Fruit fly (Drosophila melanogaster) S2 (cell line): Measurements from ENCODE around the gene CG13023.
"Not testable (repeated sequence)": the region's sequence is repeated elsewhere in the genome, so short reads cannot be mapped to it uniquely, and the experiment has no call there.

Experiments used
- CG8478 ChIP-seq: fragments of >200 bp; optimal IDR thresholded peaks from 2 replicates; lab custom pipeline; 2018
- CTCF ChIP-seq, 2 experiments: fragments of >200 bp; optimal IDR thresholded peaks; 2 replicates each; lab custom pipeline; 2018

Gene CG13023

dm6 chr3L:16927375-16927774, at the start of gene CG13023:
Gene CG13023, minus strand, starts transcription at chr3L:16927434.
- TF ChIP-seq CG8478 (lab: Kevin White, UChicago) (no peak), CTCF (optimal IDR thresholded peaks at IDR 0.05; lab: Kevin White, UChicago) (no peak)

- TF ChIP-seq CTCF (optimal IDR thresholded peaks at IDR 0.05; lab: Kevin White, UChicago) = no peak
- TF ChIP-seq CG8478 (lab: Kevin White, UChicago) = no peak
These were observed 48.6 kb upstream of the CG13023 start for dm6 chr3L:16975638-16976528.

dm6 chr3L:16974645-16975151, 47.5 kb upstream of the CG13023 start:
- no peak for TF ChIP-seq CG8478 (lab: Kevin White, UChicago)
- TF ChIP-seq CTCF (optimal IDR thresholded peaks at IDR 0.05; lab: Kevin White, UChicago) = no peak

dm6 chr3L:16971611-16972359, 44.6 kb upstream of the CG13023 start:
- TF ChIP-seq CTCF (optimal IDR thresholded peaks at IDR 0.05; lab: Kevin White, UChicago) = no peak
- TF ChIP-seq CG8478 (lab: Kevin White, UChicago) = no peak

- TF ChIP-seq CG8478 (lab: Kevin White, UChicago) (no peak), CTCF (optimal IDR thresholded peaks at IDR 0.05; lab: Kevin White, UChicago) (no peak)
These were observed 42.4 kb upstream of the CG13023 start, which contains the start of gene Exn for dm6 chr3L:16969652-16970109. Gene Exn, plus strand, starts transcription at chr3L:16970013.

- TF ChIP-seq CTCF (optimal IDR thresholded peaks at IDR 0.05; lab: Kevin White, UChicago) (no peak), CG8478 (lab: Kevin White, UChicago) (no peak)
These were observed 31.3 kb upstream of the CG13023 start for dm6 chr3L:16958397-16959080.

- TF ChIP-seq CTCF (optimal IDR thresholded peaks at IDR 0.05; lab: Kevin White, UChicago) = no peak
- no peak for TF ChIP-seq CG8478 (lab: Kevin White, UChicago)
These were observed 30.5 kb upstream of the CG13023 start, which contains the start of gene Cpr73D for dm6 chr3L:16957534-16958396. Gene Cpr73D, minus strand, starts transcription at chr3L:16957689.

dm6 chr3L:16956768-16957533, 29.7 kb upstream of the CG13023 start:
- no peak for TF ChIP-seq CG8478 (lab: Kevin White, UChicago)
- TF ChIP-seq CTCF (optimal IDR thresholded peaks at IDR 0.05; lab: Kevin White, UChicago) = no peak

dm6 chr3L:16956003-16956767, 29.0 kb upstream of the CG13023 start:
- TF ChIP-seq CTCF (optimal IDR thresholded peaks at IDR 0.05; lab: Kevin White, UChicago) = no peak
- TF ChIP-seq CG8478 (lab: Kevin White, UChicago) = no peak

dm6 chr3L:16955219-16956002, 28.2 kb upstream of the CG13023 start:
- TF ChIP-seq CTCF (optimal IDR thresholded peaks at IDR 0.05; lab: Kevin White, UChicago) = peak; percentile 93 to 94
- no peak for TF ChIP-seq CG8478 (lab: Kevin White, UChicago)

dm6 chr3L:16954522-16954921, 27.3 kb upstream of the CG13023 start, which contains the start of gene Ogdh:
Gene Ogdh, plus strand, starts transcription at chr3L:16954822.
- TF ChIP-seq CTCF (optimal IDR thresholded peaks at IDR 0.05; lab: Kevin White, UChicago); CG8478 (lab: Kevin White, UChicago): not testable (repeated sequence)
